Worm (Caenorhabditis elegans) whole organism, L4 larva: ENCODE data around the gene ZK666.15.
A peak's percentile ranks its signal among the peaks of the same experiment; 100 is the strongest.

Experiments used
- ceh-82 ChIP-seq: sonication (generic microtip); optimal IDR thresholded peaks from 2 replicates; lab custom pipeline; 2017; ENCODE audit warnings: missing biosample characterization, missing genetic modification characterization
- nhr-11 ChIP-seq: fragments of 150-350 bp; optimal IDR thresholded peaks from 2 replicates; lab custom pipeline; 2014; ENCODE audit warnings: missing biosample characterization, missing genetic modification characterization

ce11 chrII:10516375-10516774 is 29.5 kb downstream of the ZK666.15 start:
- no peak for TF ChIP-seq ceh-82 (tag; lab: Kevin White, UChicago)
- TF ChIP-seq nhr-11 (tag; lab: Kevin White, UChicago) = peak; percentile 4
